Worm (Caenorhabditis elegans): ENCODE results near the gene ifc-1.

DNA sequence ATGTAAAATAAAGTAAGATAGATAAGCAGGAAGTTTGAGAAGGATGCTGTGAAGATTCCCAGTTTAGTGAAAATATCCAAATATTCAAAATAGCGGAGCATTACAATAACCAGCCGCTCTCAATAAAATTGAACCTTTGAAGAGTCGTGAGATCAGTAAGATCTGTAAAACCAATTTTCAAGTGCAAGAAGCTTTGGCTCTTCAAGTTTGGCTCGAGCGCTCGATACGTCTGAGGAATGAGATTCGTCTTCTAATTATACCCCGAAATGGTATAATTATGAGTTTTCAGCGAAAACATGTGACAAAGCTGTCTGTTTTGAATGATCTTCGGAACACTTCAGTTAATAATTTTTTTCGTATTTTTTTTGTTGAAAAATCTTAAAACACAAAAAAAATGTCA is 18.7 kb downstream of the ifc-1 start, which contains the start of gene str-46:
- TF ChIP-seq nhr-71 (tag; optimal IDR thresholded peaks at IDR 0.05): no peak
- TF ChIP-seq lin-15B (tag; optimal IDR thresholded peaks at IDR 0.05): no peak
